Worm (Caenorhabditis elegans): Measurements from ENCODE around the gene Y53C12A.7.

- TF ChIP-seq egl-27 (tag; optimal IDR thresholded peaks at IDR 0.05) (no peak), nhr-28 (tag; optimal IDR thresholded peaks at IDR 0.05) (no peak), ama-1 (optimal IDR thresholded peaks at IDR 0.05) (peak; percentile 13), sea-2 (GFP tag; optimal IDR thresholded peaks at IDR 0.05) (no peak), nhr-43 (tag; optimal IDR thresholded peaks at IDR 0.05; ENCODE audit: poor library complexity, severe bottlenecking) (no peak), unc-62 (GFP tag; optimal IDR thresholded peaks at IDR 0.05) (no peak), elt-3 (tag; optimal IDR thresholded peaks at IDR 0.05) (no peak), elt-1 (tag; optimal IDR thresholded peaks at IDR 0.05) (peak; percentile 29)
Measured at ce11 chrII:9716417-9717039, 16.2 kb downstream of the Y53C12A.7 start, which contains the start of gene wee-1.3.
